Worm (Caenorhabditis elegans) whole organism, mixed stage, embryonic: ENCODE measurements around the gene aptf-1.

Source experiments
- M03D4.4 ChIP-seq: sonication (generic microtip); optimal IDR thresholded peaks from 2 replicates; lab custom pipeline; 2017; ENCODE audit warnings: mild to moderate bottlenecking, missing genetic modification characterization, missing compliant biosample characterization
- bed-3 ChIP-seq: fragments of 200-800 bp; sonication (Bioruptor generic); optimal IDR thresholded peaks from 3 replicates; lab custom pipeline; 2018; ENCODE audit warnings: mild to moderate bottlenecking, missing genetic modification characterization, moderate library complexity, missing compliant biosample characterization
- ceh-39 ChIP-seq: fragments of 150-350 bp; optimal IDR thresholded peaks from 2 replicates; lab custom pipeline; 2014; ENCODE audit warnings: missing biosample characterization, missing genetic modification characterization
- ceh-43 ChIP-seq: fragments of 200-800 bp; sonication (Bioruptor generic); optimal IDR thresholded peaks from 2 replicates; lab custom pipeline; 2018; ENCODE audit warnings: mild to moderate bottlenecking, missing genetic modification characterization, moderate library complexity, missing compliant biosample characterization
- ces-1 ChIP-seq: fragments of 150-350 bp; optimal IDR thresholded peaks from 2 replicates; lab custom pipeline; 2014; ENCODE audit warnings: missing biosample characterization, missing genetic modification reagents, missing genetic modification characterization
- cnd-1 ChIP-seq: fragments of 200-800 bp; sonication (Bioruptor generic); optimal IDR thresholded peaks from 2 replicates; lab custom pipeline; 2018; ENCODE audit warnings: mild to moderate bottlenecking, missing genetic modification characterization, missing compliant biosample characterization
- drap-1 ChIP-seq: fragments of 200-800 bp; sonication (Bioruptor generic); optimal IDR thresholded peaks from 3 replicates; lab custom pipeline; 2018; ENCODE audit warnings: mild to moderate bottlenecking, missing genetic modification characterization, missing compliant biosample characterization
- elt-1 ChIP-seq: sonication (generic microtip); optimal IDR thresholded peaks from 2 replicates; lab custom pipeline; 2017; ENCODE audit warnings: missing genetic modification characterization, mild to moderate bottlenecking, missing compliant biosample characterization, antibody characterized with exemption, moderate library complexity, borderline replicate concordance; ENCODE audit not compliant: insufficient read depth
- flh-1 ChIP-seq: fragments of 200-800 bp; sonication (Bioruptor generic); optimal IDR thresholded peaks from 2 replicates; lab custom pipeline; 2018; ENCODE audit warnings: mild to moderate bottlenecking, missing genetic modification characterization, moderate library complexity, missing compliant biosample characterization
- ham-2 ChIP-seq: fragments of 200-800 bp; sonication (Bioruptor generic); optimal IDR thresholded peaks from 2 replicates; lab custom pipeline; 2018; ENCODE audit warnings: mild to moderate bottlenecking, missing genetic modification characterization, missing compliant biosample characterization
- hlh-1 ChIP-seq: fragments of 150-350 bp; optimal IDR thresholded peaks from 2 replicates; lab custom pipeline; 2014; ENCODE audit warnings: missing biosample characterization, missing genetic modification reagents, missing genetic modification characterization
- lin-13 ChIP-seq: fragments of 150-350 bp; optimal IDR thresholded peaks from 2 replicates; lab custom pipeline; 2014; ENCODE audit warnings: missing biosample characterization, missing genetic modification characterization
- lin-32 ChIP-seq: fragments of 200-800 bp; sonication (Bioruptor generic); optimal IDR thresholded peaks from 2 replicates; lab custom pipeline; 2018; ENCODE audit warnings: mild to moderate bottlenecking, missing genetic modification characterization, missing compliant biosample characterization
- lsy-2 ChIP-seq: fragments of 150-350 bp; optimal IDR thresholded peaks from 2 replicates; lab custom pipeline; 2014; ENCODE audit warnings: missing biosample characterization, missing genetic modification characterization
- mab-5 ChIP-seq: fragments of 150-350 bp; optimal IDR thresholded peaks from 2 replicates; lab custom pipeline; 2014; ENCODE audit warnings: missing biosample characterization, missing genetic modification characterization
- mep-1 ChIP-seq: fragments of 150-350 bp; optimal IDR thresholded peaks from 2 replicates; lab custom pipeline; 2017; ENCODE audit warnings: missing biosample characterization, missing genetic modification reagents, missing genetic modification characterization, inconsistent platforms
- mls-2 ChIP-seq: sonication (generic microtip); optimal IDR thresholded peaks from 2 replicates; lab custom pipeline; 2016; ENCODE audit warnings: mild to moderate bottlenecking, missing genetic modification characterization, moderate library complexity, missing compliant biosample characterization
- nhr-12 ChIP-seq: fragments of 150-350 bp; optimal IDR thresholded peaks from 2 replicates; lab custom pipeline; 2014; ENCODE audit warnings: missing biosample characterization, missing genetic modification characterization
- nhr-2 ChIP-seq: fragments of 150-350 bp; optimal IDR thresholded peaks from 2 replicates; lab custom pipeline; 2014; ENCODE audit warnings: missing biosample characterization, missing genetic modification characterization
- nhr-237 ChIP-seq: fragments of 150-350 bp; optimal IDR thresholded peaks from 2 replicates; lab custom pipeline; 2014; ENCODE audit warnings: missing biosample characterization, missing genetic modification characterization
- nhr-28 ChIP-seq: fragments of 150-350 bp; optimal IDR thresholded peaks from 2 replicates; lab custom pipeline; 2014; ENCODE audit warnings: missing biosample characterization, missing genetic modification characterization
- nhr-76 ChIP-seq: sonication (generic microtip); optimal IDR thresholded peaks from 2 replicates; lab custom pipeline; 2017; ENCODE audit warnings: missing biosample characterization, missing genetic modification characterization
- pha-4 ChIP-seq: fragments of 150-350 bp; optimal IDR thresholded peaks from 2 replicates; lab custom pipeline; 2018; ENCODE audit warnings: missing biosample characterization, missing genetic modification reagents, missing genetic modification characterization
- sem-2 ChIP-seq: fragments of 200-800 bp; sonication (Bioruptor generic); optimal IDR thresholded peaks from 2 replicates; lab custom pipeline; 2018; ENCODE audit warnings: mild to moderate bottlenecking, missing genetic modification characterization, missing compliant biosample characterization
- snpc-4 ChIP-seq: fragments of 150-350 bp; optimal IDR thresholded peaks from 2 replicates; lab custom pipeline; 2014; ENCODE audit warnings: missing biosample characterization, missing genetic modification characterization
- sptf-1 ChIP-seq: sonication (generic microtip); optimal IDR thresholded peaks from 2 replicates; lab custom pipeline; 2017; ENCODE audit warnings: mild to moderate bottlenecking, missing genetic modification characterization, moderate library complexity, missing compliant biosample characterization
- tbx-8 ChIP-seq: fragments of 200-800 bp; sonication (Bioruptor generic); optimal IDR thresholded peaks from 2 replicates; lab custom pipeline; 2018; ENCODE audit warnings: mild to moderate bottlenecking, missing genetic modification characterization, moderate library complexity, missing compliant biosample characterization
- unc-120 ChIP-seq: sonication (generic microtip); optimal IDR thresholded peaks from 2 replicates; lab custom pipeline; 2017; ENCODE audit warnings: missing genetic modification characterization, missing compliant biosample characterization; ENCODE audit not compliant: poor library complexity, severe bottlenecking
- unc-39 ChIP-seq: fragments of 150-350 bp; optimal IDR thresholded peaks from 2 replicates; lab custom pipeline; 2014; ENCODE audit warnings: missing biosample characterization, missing genetic modification characterization
- unc-62 ChIP-seq: fragments of 150-350 bp; optimal IDR thresholded peaks from 2 replicates; lab custom pipeline; 2014; ENCODE audit warnings: missing biosample characterization, missing genetic modification reagents, missing genetic modification characterization
- zip-8 ChIP-seq: fragments of 150-350 bp; optimal IDR thresholded peaks from 2 replicates; lab custom pipeline; 2014; ENCODE audit warnings: missing biosample characterization, missing genetic modification characterization
- ztf-11 ChIP-seq: fragments of 150-350 bp; optimal IDR thresholded peaks from 2 replicates; lab custom pipeline; 2014; ENCODE audit warnings: missing biosample characterization, missing genetic modification characterization

aptf-1 gene

ce11 chrII:6489711-6490184 is 35.0 kb downstream of the aptf-1 start, which contains the start of the genes snr-3 and rsp-5 (continued):
- TF ChIP-seq snpc-4 (tag; lab: Kevin White, UChicago): no peak
- TF ChIP-seq, all 35 proteins: peak for 7

DNA sequence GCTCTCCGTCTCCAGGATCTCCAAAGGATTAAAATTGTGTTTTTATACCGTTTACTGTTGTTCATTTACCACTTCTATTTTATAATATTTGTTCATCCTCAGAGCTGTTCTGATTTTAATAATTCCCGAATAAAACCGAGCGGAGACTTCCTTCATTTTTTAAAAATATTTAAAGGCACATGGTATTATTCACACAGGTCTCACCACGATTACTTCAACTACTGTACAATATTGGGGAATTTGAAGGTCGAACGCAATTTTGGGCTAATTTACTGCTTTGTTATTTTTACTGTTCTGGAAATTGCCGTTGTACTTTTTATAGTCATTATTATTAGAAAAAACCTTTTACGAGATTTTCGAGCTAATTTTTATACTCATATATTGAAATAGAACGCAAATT is 36.4 kb downstream of the aptf-1 start:
- TF ChIP-seq M03D4.4 (tag; lab: Kevin White, UChicago): no peak
- TF ChIP-seq unc-62 (GFP tag; lab: Kevin White, UChicago): no peak
- TF ChIP-seq nhr-28: no peak
- no peak for TF ChIP-seq tbx-8 (GFP tag; lab: Kevin White, UChicago)
- no peak for TF ChIP-seq ceh-43 (GFP tag; lab: Kevin White, UChicago)
- TF ChIP-seq nhr-2 (tag; lab: Kevin White, UChicago): no peak
- no peak for TF ChIP-seq elt-1
- TF ChIP-seq unc-39 (tag; lab: Kevin White, UChicago): no peak
- no peak for TF ChIP-seq flh-1 (GFP tag; lab: Kevin White, UChicago)
- TF ChIP-seq nhr-76 (tag; lab: Kevin White, UChicago): no peak
- no peak for TF ChIP-seq snpc-4 (tag; lab: Kevin White, UChicago)
- TF ChIP-seq pha-4 (tag; lab: Kevin White, UChicago): no peak
- no peak for TF ChIP-seq nhr-237
- TF ChIP-seq mep-1: no peak
- no peak for TF ChIP-seq hlh-1 (tag; lab: Kevin White, UChicago)
- TF ChIP-seq zip-8 (tag; lab: Kevin White, UChicago): no peak
- no peak for TF ChIP-seq nhr-12 (tag; lab: Kevin White, UChicago)
- TF ChIP-seq ceh-39: no peak
- no peak for TF ChIP-seq mab-5 (tag; lab: Kevin White, UChicago)

- TF ChIP-seq M03D4.4 (tag; lab: Kevin White, UChicago) (peak; percentile 74), hlh-1 (tag; lab: Kevin White, UChicago) (peak; percentile 29), zip-8 (tag; lab: Kevin White, UChicago) (no peak), cnd-1 (tag; lab: Kevin White, UChicago) (peak; percentile 75), ztf-11 (tag; lab: Kevin White, UChicago) (peak; percentile 29), sem-2 (GFP tag; lab: Kevin White, UChicago) (no peak), drap-1 (GFP tag; lab: Kevin White, UChicago) (peak; percentile 48), mls-2 (tag; lab: Kevin White, UChicago) (peak; percentile 67), nhr-76 (tag; lab: Kevin White, UChicago) (no peak), sptf-1 (peak; percentile 64), ham-2 (GFP tag; lab: Kevin White, UChicago) (peak; percentile 58), ceh-43 (GFP tag; lab: Kevin White, UChicago) (peak; percentile 19), unc-120 (peak; percentile 37), lin-32 (peak; percentile 31)
These were observed 37.2 kb downstream of the aptf-1 start, which contains the start of the genes T28D9.11 and T28D9.1 for ce11 chrII:6491817-6492452. Gene T28D9.11 (minus strand): TSS chrII:6491993. Gene T28D9.1 (plus strand): TSS chrII:6492402.

ce11 chrII:6493139-6493538 is 38.4 kb downstream of the aptf-1 start:
- TF ChIP-seq drap-1 (GFP tag; lab: Kevin White, UChicago) (no peak), ces-1 (peak; percentile 90), bed-3 (no peak), lin-13 (no peak), nhr-237 (no peak), zip-8 (tag; lab: Kevin White, UChicago) (no peak), mls-2 (tag; lab: Kevin White, UChicago) (no peak)

ce11 chrII:6493709-6494326 is 39.0 kb downstream of the aptf-1 start:
- TF ChIP-seq ces-1 (no peak), lsy-2 (tag; lab: Kevin White, UChicago) (no peak), sem-2 (GFP tag; lab: Kevin White, UChicago) (no peak), nhr-28 (no peak), nhr-2 (tag; lab: Kevin White, UChicago) (no peak), ceh-39 (no peak), lin-32 (no peak)
